Fruit fly (Drosophila melanogaster) whole organism, embryonic: Measurements from ENCODE around the gene Adar.

Experiments
- Awh ChIP-seq: fragments of 200-800 bp; sonication (Bioruptor generic); IDR thresholded peaks from 2 replicates; pipeline ENCODE4, ENCODE4 v1.3.6; 2022; ENCODE audit warnings: missing biosample characterization, missing genetic modification characterization
- CG11723 ChIP-seq: fragments of 200-800 bp; sonication (Bioruptor generic); optimal IDR thresholded peaks from 2 replicates; lab custom pipeline; 2017; ENCODE audit warnings: missing biosample characterization, mild to moderate bottlenecking, missing genetic modification characterization
- CG13424 ChIP-seq: fragments of 200-800 bp; sonication (Bioruptor generic); optimal IDR thresholded peaks from 2 replicates; lab custom pipeline; 2019; ENCODE audit warnings: missing biosample characterization, mild to moderate bottlenecking, missing genetic modification characterization, moderate library complexity
- CG13775 ChIP-seq: fragments of 200-800 bp; sonication (Bioruptor generic); optimal IDR thresholded peaks from 3 replicates; lab custom pipeline; 2017; ENCODE audit warnings: missing biosample characterization, mild to moderate bottlenecking, missing genetic modification characterization
- CG1529 ChIP-seq: fragments of 200-800 bp; sonication (Bioruptor generic); optimal IDR thresholded peaks from 3 replicates; lab custom pipeline; 2018; ENCODE audit warnings: missing biosample characterization, missing genetic modification characterization
- CG16863 ChIP-seq: fragments of 200-800 bp; sonication (Bioruptor generic); optimal IDR thresholded peaks from 3 replicates; lab custom pipeline; 2016; ENCODE audit warnings: missing biosample characterization, missing genetic modification characterization
- CG17359 ChIP-seq: fragments of 200-800 bp; sonication (Bioruptor generic); optimal IDR thresholded peaks from 3 replicates; lab custom pipeline; 2018; ENCODE audit warnings: missing biosample characterization, mild to moderate bottlenecking, missing genetic modification characterization, moderate library complexity
- CG17912 ChIP-seq: fragments of 200-800 bp; sonication (Bioruptor generic); optimal IDR thresholded peaks from 2 replicates; lab custom pipeline; 2018; ENCODE audit warnings: missing biosample characterization, mild to moderate bottlenecking, missing genetic modification characterization
- CG18476 ChIP-seq: fragments of 200-800 bp; sonication (Bioruptor generic); optimal IDR thresholded peaks from 2 replicates; lab custom pipeline; 2016; ENCODE audit warnings: missing biosample characterization, mild to moderate bottlenecking, missing genetic modification characterization
- CG2120 ChIP-seq: fragments of 200-800 bp; sonication (Bioruptor generic); optimal IDR thresholded peaks from 3 replicates; lab custom pipeline; 2016; ENCODE audit warnings: missing biosample characterization, missing genetic modification characterization
- CG30020 ChIP-seq: fragments of 200-800 bp; optimal IDR thresholded peaks from 2 replicates; lab custom pipeline; 2019; ENCODE audit warnings: missing biosample characterization, mild to moderate bottlenecking, missing genetic modification characterization, moderate library complexity
- CG32767 ChIP-seq: fragments of 200-800 bp; sonication (Bioruptor generic); IDR thresholded peaks from 2 replicates; pipeline ENCODE4 v1.3.6; 2022; ENCODE audit warnings: missing biosample characterization, missing genetic modification characterization
- CG42726 ChIP-seq: fragments of 200-800 bp; sonication (Bioruptor generic); IDR thresholded peaks from 2 replicates; pipeline ENCODE4 v1.3.6; 2022; ENCODE audit warnings: missing biosample characterization, missing genetic modification characterization; ENCODE audit not compliant: partially characterized antibody
- CG43689 ChIP-seq: fragments of 200-800 bp; sonication (Bioruptor generic); IDR thresholded peaks from 2 replicates; pipeline ENCODE4 v1.3.6; 2022; ENCODE audit warnings: missing biosample characterization, missing genetic modification characterization
- CG4424 ChIP-seq: fragments of 200-800 bp; sonication (Bioruptor generic); optimal IDR thresholded peaks from 3 replicates; lab custom pipeline; 2016; ENCODE audit warnings: missing biosample characterization, missing genetic modification characterization
- CG6765 ChIP-seq: fragments of 200-800 bp; sonication (Bioruptor generic); optimal IDR thresholded peaks from 3 replicates; lab custom pipeline; 2017; ENCODE audit warnings: missing biosample characterization, mild to moderate bottlenecking, missing genetic modification characterization
- CG8089 ChIP-seq: fragments of 200-800 bp; sonication (Bioruptor generic); optimal IDR thresholded peaks from 3 replicates; lab custom pipeline; 2016; ENCODE audit warnings: missing biosample characterization, missing genetic modification characterization
- CG9609 ChIP-seq: fragments of 200-800 bp; sonication (Bioruptor generic); optimal IDR thresholded peaks from 3 replicates; lab custom pipeline; 2016; ENCODE audit warnings: missing biosample characterization, missing genetic modification characterization
- CTCF ChIP-seq: fragments of 200-800 bp; sonication (Bioruptor generic); optimal IDR thresholded peaks from 2 replicates; lab custom pipeline; 2017; ENCODE audit warnings: missing biosample characterization, mild to moderate bottlenecking, missing genetic modification characterization, moderate library complexity
- Chrac-16 ChIP-seq: fragments of 200-800 bp; sonication (Bioruptor generic); optimal IDR thresholded peaks from 3 replicates; lab custom pipeline; 2016; ENCODE audit warnings: missing biosample characterization, missing genetic modification characterization
- Dbx ChIP-seq: fragments of 200-800 bp; sonication (Bioruptor generic); IDR thresholded peaks from 3 replicates; pipeline ENCODE4 v1.3.6; 2022; ENCODE audit warnings: missing biosample characterization, missing genetic modification characterization
- Deaf1 ChIP-seq: fragments of 200-800 bp; optimal IDR thresholded peaks from 3 replicates; lab custom pipeline; 2019; ENCODE audit warnings: missing biosample characterization, mild to moderate bottlenecking, missing genetic modification characterization, moderate library complexity
- Dref ChIP-seq: fragments of 200-800 bp; sonication (Bioruptor generic); IDR thresholded peaks from 2 replicates; pipeline ENCODE4 v1.3.6; 2022; ENCODE audit warnings: missing biosample characterization, missing genetic modification characterization
- Fer3 ChIP-seq: fragments of 200-800 bp; sonication (Bioruptor generic); optimal IDR thresholded peaks from 2 replicates; lab custom pipeline; 2018; ENCODE audit warnings: missing biosample characterization, mild to moderate bottlenecking, missing genetic modification characterization, moderate library complexity
- Gsc ChIP-seq: fragments of 200-800 bp; sonication (Bioruptor generic); IDR thresholded peaks from 2 replicates; pipeline ENCODE4 v1.3.6; 2022; ENCODE audit warnings: missing biosample characterization, missing genetic modification characterization
- HHEX ChIP-seq: fragments of 200-800 bp; sonication (Bioruptor generic); optimal IDR thresholded peaks from 3 replicates; lab custom pipeline; 2017; ENCODE audit warnings: missing biosample characterization, mild to moderate bottlenecking, missing genetic modification characterization, missing genetic modification reagents
- Hmx ChIP-seq: fragments of 200-800 bp; sonication (Bioruptor generic); optimal IDR thresholded peaks from 2 replicates; lab custom pipeline; 2016; ENCODE audit warnings: missing biosample characterization, missing genetic modification characterization
- Lhr ChIP-seq: fragments of 200-800 bp; sonication (Bioruptor generic); optimal IDR thresholded peaks from 3 replicates; lab custom pipeline; 2017; ENCODE audit warnings: mild to moderate bottlenecking, missing biosample characterization, missing genetic modification reagents, missing genetic modification characterization
- Meics ChIP-seq: fragments of 200-800 bp; sonication (Bioruptor generic); optimal IDR thresholded peaks from 2 replicates; lab custom pipeline; 2017; ENCODE audit warnings: missing biosample characterization, mild to moderate bottlenecking, missing genetic modification characterization
- Mrtf ChIP-seq: fragments of 200-800 bp; sonication (Bioruptor generic); IDR thresholded peaks from 3 replicates; pipeline ENCODE4 v1.3.6; 2022; ENCODE audit warnings: missing biosample characterization, missing genetic modification characterization
- amos ChIP-seq: fragments of 200-800 bp; sonication (Bioruptor generic); IDR thresholded peaks from 2 replicates; pipeline ENCODE4 v1.3.6; 2022; ENCODE audit warnings: missing biosample characterization, missing genetic modification characterization; ENCODE audit not compliant: partially characterized antibody
- ap ChIP-seq: fragments of 200-800 bp; sonication (Bioruptor generic); IDR thresholded peaks from 2 replicates; pipeline ENCODE4 v1.3.6; 2022; ENCODE audit warnings: missing biosample characterization, missing genetic modification characterization
- ara ChIP-seq: fragments of 200-800 bp; sonication (Bioruptor generic); IDR thresholded peaks from 2 replicates; pipeline ENCODE4 v1.3.6; 2022; ENCODE audit warnings: missing biosample characterization, missing genetic modification characterization
- bcd ChIP-seq: fragments of 200-800 bp; sonication (Bioruptor generic); optimal IDR thresholded peaks from 2 replicates; lab custom pipeline; 2017; ENCODE audit warnings: missing biosample characterization, mild to moderate bottlenecking, missing genetic modification characterization
- da ChIP-seq: fragments of 200-800 bp; sonication (Bioruptor generic); optimal IDR thresholded peaks from 2 replicates; lab custom pipeline; 2016; ENCODE audit warnings: missing biosample characterization, missing genetic modification characterization
- disco-r ChIP-seq: fragments of 200-800 bp; sonication (Bioruptor generic); optimal IDR thresholded peaks from 2 replicates; lab custom pipeline; 2016; ENCODE audit warnings: missing biosample characterization, missing genetic modification characterization
- dmrt99B ChIP-seq: fragments of 200-800 bp; sonication (Bioruptor generic); optimal IDR thresholded peaks from 2 replicates; lab custom pipeline; 2018; ENCODE audit warnings: missing biosample characterization, mild to moderate bottlenecking, missing genetic modification characterization, moderate library complexity
- gro ChIP-seq: fragments of 200-800 bp; sonication (Bioruptor generic); optimal IDR thresholded peaks from 2 replicates; lab custom pipeline; 2016; ENCODE audit warnings: missing biosample characterization, missing genetic modification characterization
- gsb-n ChIP-seq: fragments of 200-800 bp; sonication (Bioruptor generic); optimal IDR thresholded peaks from 3 replicates; lab custom pipeline; 2018; ENCODE audit warnings: missing biosample characterization, mild to moderate bottlenecking, missing genetic modification characterization
- h ChIP-seq: fragments of >200 bp; optimal IDR thresholded peaks from 2 replicates; lab custom pipeline; 2017
- hth ChIP-seq: fragments of >200 bp; optimal IDR thresholded peaks from 2 replicates; lab custom pipeline; 2017; ENCODE audit warnings: inconsistent platforms
- oc ChIP-seq: fragments of 200-800 bp; sonication (Bioruptor generic); optimal IDR thresholded peaks from 2 replicates; lab custom pipeline; 2018; ENCODE audit warnings: missing biosample characterization, mild to moderate bottlenecking, missing genetic modification characterization, moderate library complexity
- p53 ChIP-seq: fragments of 200-800 bp; sonication (Bioruptor generic); optimal IDR thresholded peaks from 2 replicates; lab custom pipeline; 2016; ENCODE audit warnings: missing biosample characterization, missing genetic modification characterization
- pros ChIP-seq: fragments of 200-800 bp; sonication (Bioruptor generic); optimal IDR thresholded peaks from 3 replicates; lab custom pipeline; 2019; ENCODE audit warnings: missing biosample characterization, mild to moderate bottlenecking, missing genetic modification characterization, moderate library complexity
- sc ChIP-seq, 3 experiments: fragments of >200 bp in 2 of 3; fragments of 200-800 bp in 1 of 3; sonication (Bioruptor generic) in 1 of 3; optimal IDR thresholded peaks; 2 replicates in 2 of 3; 3 replicates in 1 of 3; lab custom pipeline; 2017; ENCODE audit warnings: mild to moderate bottlenecking in 1 of 3, missing biosample characterization in 1 of 3, missing genetic modification characterization in 1 of 3, missing genetic modification reagents in 1 of 3
- sim ChIP-seq: fragments of 200-800 bp; sonication (Bioruptor generic); IDR thresholded peaks from 2 replicates; pipeline ENCODE4 v1.3.6; 2022; ENCODE audit warnings: missing biosample characterization, missing genetic modification characterization
- slbo ChIP-seq: fragments of 200-800 bp; sonication (Bioruptor generic); IDR thresholded peaks from 2 replicates; pipeline ENCODE4 v1.3.6; 2022; ENCODE audit warnings: missing biosample characterization, missing genetic modification characterization
- toy ChIP-seq: fragments of 200-800 bp; sonication (Bioruptor generic); IDR thresholded peaks from 2 replicates; pipeline ENCODE4 v1.3.6; 2022; ENCODE audit warnings: missing biosample characterization, missing genetic modification characterization
- vnd ChIP-seq: fragments of 200-800 bp; sonication (Bioruptor generic); IDR thresholded peaks from 3 replicates; pipeline ENCODE4 v1.3.6; 2022; ENCODE audit warnings: missing biosample characterization, missing genetic modification characterization; ENCODE audit not compliant: partially characterized antibody
- zen2 ChIP-seq: fragments of 200-800 bp; sonication (Bioruptor generic); IDR thresholded peaks from 3 replicates; pipeline ENCODE4 v1.3.6; 2022; ENCODE audit warnings: missing biosample characterization, missing genetic modification characterization; ENCODE audit not compliant: partially characterized antibody

Gene Adar

DNA sequence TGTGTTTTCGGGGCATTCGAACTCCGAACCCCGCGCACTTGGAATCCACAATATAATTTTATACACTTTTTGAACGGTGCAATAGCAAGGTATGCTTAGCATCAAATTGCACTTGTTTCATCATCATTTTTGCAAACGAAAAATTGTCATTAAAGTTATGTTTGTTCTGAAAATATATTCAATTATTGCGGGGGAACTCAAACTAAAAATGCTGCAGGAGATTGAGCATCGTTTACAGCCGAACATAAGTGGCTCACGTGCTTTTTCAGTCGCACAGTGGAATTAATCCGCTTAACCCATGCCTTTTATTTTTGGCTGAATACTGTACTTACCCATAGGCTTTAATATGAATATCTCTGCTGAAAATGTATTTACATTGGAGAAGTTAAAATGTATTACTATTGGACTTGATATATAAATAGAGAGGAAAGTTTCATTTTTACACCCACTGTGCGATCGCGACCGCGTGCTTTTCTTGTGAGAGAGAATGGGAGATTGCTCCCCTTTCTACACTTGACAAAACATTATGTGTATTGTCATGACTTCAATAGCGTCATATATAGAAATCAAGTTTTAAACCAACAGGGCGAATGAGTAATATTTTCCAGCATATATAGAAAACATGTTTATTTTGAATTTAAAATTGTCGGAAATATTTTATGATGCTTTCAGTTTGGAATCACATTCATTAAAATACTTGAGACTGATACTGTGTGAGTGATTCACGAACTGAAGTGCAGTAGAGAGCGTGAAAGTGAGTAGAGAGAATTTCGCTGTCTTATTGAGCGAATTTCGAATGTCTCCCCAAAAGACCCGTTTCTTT is 57.1 kb downstream of the Adar start (continued):
- TF ChIP-seq CG6765 (GFP tag; lab: Kevin White, UChicago) (peak; percentile 93), CG4424 (GFP tag; lab: Kevin White, UChicago) (peak; percentile 93), Fer3 (tag; lab: Kevin White, UChicago) (peak; percentile 98), Meics (peak; percentile 96), amos (no peak; the same call in 1 of the 2 replicates), CG30020 (tag; lab: Kevin White, UChicago) (peak; percentile 78), CG1529 (GFP tag; lab: Kevin White, UChicago) (peak; percentile 88), Deaf1 (tag; lab: Kevin White, UChicago) (peak; percentile 78), sc (optimal IDR thresholded peaks at IDR 0.05; lab: Kevin White, UChicago) (no peak), sc (GFP tag; optimal IDR thresholded peaks at IDR 0.05; lab: Kevin White, UChicago) (peak; percentile 89), hth (lab: Kevin White, UChicago) (no peak), ara (GFP tag; lab: Robert Waterston, UW) (peak; percentile 97), h (lab: Kevin White, UChicago) (no peak), CG13424 (tag; lab: Kevin White, UChicago) (peak; percentile 94), Chrac-16 (GFP tag; lab: Kevin White, UChicago) (peak; percentile 91), gsb-n (peak; percentile 92), pros (GFP tag; lab: Kevin White, UChicago) (peak; percentile 35), da (peak; percentile 76), toy (GFP tag; lab: Robert Waterston, UW) (peak; percentile 90), CG13775 (GFP tag; lab: Kevin White, UChicago) (peak; percentile 92), gro (peak; percentile 95), Mrtf (peak; percentile 96), disco-r (GFP tag; lab: Kevin White, UChicago) (peak; percentile 87), CG16863 (GFP tag; lab: Kevin White, UChicago) (peak; percentile 93), vnd (GFP tag; lab: Robert Waterston, UW) (no peak), CG9609 (peak; percentile 92), CG18476 (GFP tag; lab: Kevin White, UChicago) (peak; percentile 92), sim (GFP tag; lab: Robert Waterston, UW) (peak; percentile 94), zen2 (GFP tag; lab: Robert Waterston, UW) (no peak), Gsc (peak; percentile 89), CG17912 (GFP tag; lab: Kevin White, UChicago) (peak; percentile 61), Dref (GFP tag; lab: Robert Waterston, UW) (peak; percentile 40; the same call in 1 of the 2 replicates), CG43689 (GFP tag; lab: Robert Waterston, UW) (peak; percentile 93), CTCF (peak; percentile 66), Hmx (peak; percentile 89), ap (GFP tag; lab: Robert Waterston, UW) (peak; percentile 96), CG2120 (GFP tag; lab: Kevin White, UChicago) (peak; percentile 98), CG17359 (tag; lab: Kevin White, UChicago) (peak; percentile 97), slbo (GFP tag; lab: Robert Waterston, UW) (peak; percentile 98), CG8089 (GFP tag; lab: Kevin White, UChicago) (peak; percentile 89), CG42726 (GFP tag; lab: Robert Waterston, UW) (no peak), HHEX (peak; percentile 94), dmrt99B (peak; percentile 96), Lhr (GFP tag; lab: Kevin White, UChicago) (peak; percentile 82), bcd (GFP tag; lab: Kevin White, UChicago) (peak; percentile 94), Dbx (GFP tag; lab: Robert Waterston, UW) (peak; percentile 96), CG11723 (GFP tag; lab: Kevin White, UChicago) (peak; percentile 90), p53 (GFP tag; lab: Kevin White, UChicago) (peak; percentile 87), Awh (GFP tag; lab: Robert Waterston, UW) (peak; percentile 98), oc (tag; lab: Kevin White, UChicago) (peak; percentile 98), CG32767 (GFP tag; lab: Robert Waterston, UW) (peak; percentile 95)
